Worm (Caenorhabditis elegans) whole organism, L1 larva: ENCODE data around the gene F55G7.5.

Source experiments
- C04F5.9 ChIP-seq: sonication (generic microtip); optimal IDR thresholded peaks from 2 replicates; lab custom pipeline; 2016; ENCODE audit warnings: missing genetic modification characterization, missing compliant biosample characterization
- ceh-63 ChIP-seq: fragments of 200-800 bp; sonication (Bioruptor generic); optimal IDR thresholded peaks from 2 replicates; lab custom pipeline; 2018; ENCODE audit warnings: mild to moderate bottlenecking, missing genetic modification characterization, missing compliant biosample characterization
- ceh-82 ChIP-seq, 3 experiments: fragments of 150-350 bp in 1 of 3; sonication (generic microtip) in 2 of 3; optimal IDR thresholded peaks; 2 replicates each; lab custom pipeline; 2014 to 2017; ENCODE audit warnings: missing biosample characterization in 3 of 3, missing genetic modification characterization in 3 of 3
- ces-1 ChIP-seq: fragments of 150-350 bp; optimal IDR thresholded peaks from 2 replicates; lab custom pipeline; 2014; ENCODE audit warnings: missing biosample characterization, missing genetic modification reagents, missing genetic modification characterization
- dsc-1 ChIP-seq: sonication (generic microtip); optimal IDR thresholded peaks from 2 replicates; lab custom pipeline; 2016; ENCODE audit warnings: mild to moderate bottlenecking, missing genetic modification characterization, missing compliant biosample characterization
- efl-1 ChIP-seq, 4 experiments: fragments of 150-350 bp; optimal IDR thresholded peaks in 3 of 4; peaks in 1 of 4; 1 replicate in 1 of 4; 2 replicates in 3 of 4; lab custom pipeline; 2014; ENCODE audit warnings: missing biosample characterization in 2 of 4, missing genetic modification characterization in 2 of 4, missing genetic modification reagents in 2 of 4
- elt-2 ChIP-seq: sonication (generic microtip); optimal IDR thresholded peaks from 2 replicates; lab custom pipeline; 2016; ENCODE audit warnings: missing genetic modification characterization, mild to moderate bottlenecking, inconsistent platforms, missing compliant biosample characterization, missing genetic modification reagents
- elt-3 ChIP-seq, 6 experiments: fragments of 150-350 bp in 1 of 6; sonication (generic microtip); optimal IDR thresholded peaks; 2 replicates each; lab custom pipeline; 2017 to 2018; ENCODE audit warnings: missing biosample characterization in 6 of 6, missing genetic modification characterization in 6 of 6, inconsistent platforms in 1 of 6
- fkh-10 ChIP-seq: sonication (generic microtip); optimal IDR thresholded peaks from 2 replicates; lab custom pipeline; 2017; ENCODE audit warnings: missing biosample characterization, missing genetic modification reagents, missing genetic modification characterization
- fkh-8 ChIP-seq: sonication (generic microtip); optimal IDR thresholded peaks from 2 replicates; lab custom pipeline; 2016; ENCODE audit warnings: mild to moderate bottlenecking, missing genetic modification characterization, missing compliant biosample characterization
- fos-1 ChIP-seq: fragments of 150-350 bp; optimal IDR thresholded peaks from 2 replicates; lab custom pipeline; 2014; ENCODE audit warnings: missing biosample characterization, missing genetic modification characterization
- irx-1 ChIP-seq: sonication (generic microtip); optimal IDR thresholded peaks from 2 replicates; lab custom pipeline; 2016; ENCODE audit warnings: missing genetic modification characterization, missing compliant biosample characterization
- lin-13 ChIP-seq: fragments of 150-350 bp; optimal IDR thresholded peaks from 2 replicates; lab custom pipeline; 2014; ENCODE audit warnings: missing biosample characterization, missing genetic modification reagents, missing genetic modification characterization
- lin-15B ChIP-seq: fragments of 150-350 bp; sonication (generic microtip); optimal IDR thresholded peaks from 3 replicates; lab custom pipeline; 2014; ENCODE audit warnings: missing biosample characterization, missing genetic modification characterization
- lin-35 ChIP-seq, 2 experiments: fragments of 150-350 bp; optimal IDR thresholded peaks; 2 replicates each; lab custom pipeline; 2014; ENCODE audit warnings: missing biosample characterization in 2 of 2, missing genetic modification characterization in 2 of 2, missing genetic modification reagents in 2 of 2
- lir-3 ChIP-seq: sonication (generic microtip); optimal IDR thresholded peaks from 2 replicates; lab custom pipeline; 2016; ENCODE audit warnings: mild to moderate bottlenecking, missing genetic modification characterization, moderate library complexity, missing compliant biosample characterization; ENCODE audit not compliant: poor library complexity
- mep-1 ChIP-seq: fragments of 150-350 bp; optimal IDR thresholded peaks from 2 replicates; lab custom pipeline; 2014; ENCODE audit warnings: missing biosample characterization, missing genetic modification characterization
- nhr-20 ChIP-seq: sonication (generic microtip); optimal IDR thresholded peaks from 2 replicates; lab custom pipeline; 2016; ENCODE audit warnings: mild to moderate bottlenecking, missing genetic modification characterization, missing compliant biosample characterization
- nhr-47 ChIP-seq: sonication (generic microtip); optimal IDR thresholded peaks from 2 replicates; lab custom pipeline; 2016; ENCODE audit warnings: mild to moderate bottlenecking, missing genetic modification characterization, moderate library complexity, missing compliant biosample characterization
- nhr-71 ChIP-seq: sonication (generic microtip); optimal IDR thresholded peaks from 2 replicates; lab custom pipeline; 2016; ENCODE audit warnings: mild to moderate bottlenecking, missing genetic modification characterization, moderate library complexity, missing compliant biosample characterization
- nhr-76 ChIP-seq: sonication (generic microtip); optimal IDR thresholded peaks from 2 replicates; lab custom pipeline; 2017; ENCODE audit warnings: missing biosample characterization, missing genetic modification characterization
- pax-3 ChIP-seq: fragments of 200-800 bp; sonication (Bioruptor generic); optimal IDR thresholded peaks from 2 replicates; lab custom pipeline; 2018; ENCODE audit warnings: mild to moderate bottlenecking, missing genetic modification characterization, moderate library complexity, missing compliant biosample characterization
- skn-1 ChIP-seq: fragments of 150-350 bp; optimal IDR thresholded peaks from 2 replicates; lab custom pipeline; 2014; ENCODE audit warnings: missing biosample characterization, missing genetic modification characterization
- snpc-4 ChIP-seq: fragments of 150-350 bp; optimal IDR thresholded peaks from 2 replicates; lab custom pipeline; 2014; ENCODE audit warnings: missing biosample characterization, missing genetic modification characterization
- snu-23 ChIP-seq: sonication (generic microtip); optimal IDR thresholded peaks from 2 replicates; lab custom pipeline; 2016; ENCODE audit warnings: missing genetic modification characterization, missing compliant biosample characterization
- sox-4 ChIP-seq: sonication (generic microtip); optimal IDR thresholded peaks from 2 replicates; lab custom pipeline; 2016; ENCODE audit warnings: missing genetic modification characterization, missing compliant biosample characterization
- sup-37 ChIP-seq: fragments of 200-800 bp; sonication (Bioruptor generic); optimal IDR thresholded peaks from 2 replicates; lab custom pipeline; 2018; ENCODE audit warnings: mild to moderate bottlenecking, missing genetic modification characterization, missing compliant biosample characterization
- swsn-7 ChIP-seq: sonication (generic microtip); optimal IDR thresholded peaks from 2 replicates; lab custom pipeline; 2016; ENCODE audit warnings: missing genetic modification characterization, missing compliant biosample characterization
- tbx-2 ChIP-seq: sonication (generic microtip); optimal IDR thresholded peaks from 2 replicates; lab custom pipeline; 2016; ENCODE audit warnings: missing genetic modification characterization, missing compliant biosample characterization
- tlp-1 ChIP-seq: fragments of 150-350 bp; optimal IDR thresholded peaks from 2 replicates; lab custom pipeline; 2014; ENCODE audit warnings: missing biosample characterization, missing genetic modification characterization
- unc-130 ChIP-seq: fragments of 150-350 bp; optimal IDR thresholded peaks from 2 replicates; lab custom pipeline; 2017; ENCODE audit warnings: missing biosample characterization, missing genetic modification characterization, inconsistent platforms
- unc-62 ChIP-seq: fragments of 150-350 bp; optimal IDR thresholded peaks from 2 replicates; lab custom pipeline; 2014; ENCODE audit warnings: missing biosample characterization, missing genetic modification reagents, missing genetic modification characterization
- unc-86 ChIP-seq: sonication (generic microtip); optimal IDR thresholded peaks from 2 replicates; lab custom pipeline; 2016; ENCODE audit warnings: missing genetic modification characterization, missing compliant biosample characterization
- vab-15 ChIP-seq: sonication (generic microtip); optimal IDR thresholded peaks from 2 replicates; lab custom pipeline; 2017; ENCODE audit warnings: missing genotype, mild to moderate bottlenecking, missing genetic modification characterization, missing compliant biosample characterization
- zag-1 ChIP-seq: fragments of 150-350 bp; optimal IDR thresholded peaks from 2 replicates; lab custom pipeline; 2014; ENCODE audit warnings: missing biosample characterization, missing genetic modification characterization
- ztf-4 ChIP-seq: fragments of 150-350 bp; optimal IDR thresholded peaks from 2 replicates; lab custom pipeline; 2014; ENCODE audit warnings: missing biosample characterization, missing genetic modification characterization

The F55G7.5 gene

ce11 chrX:11910046-11910445, 28.7 kb downstream of the F55G7.5 start, which contains the start of gene Y62H9A.15 (continued):
- TF ChIP-seq ceh-82 (tag; optimal IDR thresholded peaks at IDR 0.05; lab: Kevin White, UChicago) = no peak
- TF ChIP-seq unc-86 = no peak
- TF ChIP-seq nhr-20 (tag; lab: Kevin White, UChicago) = peak; percentile 1
- no peak for TF ChIP-seq unc-62 (GFP tag; lab: Kevin White, UChicago)
- no peak for TF ChIP-seq tlp-1 (tag; lab: Kevin White, UChicago)
- peak; percentile 13 for TF ChIP-seq elt-2 (tag; lab: Kevin White, UChicago)
- no peak for TF ChIP-seq ceh-63 (GFP tag; lab: Kevin White, UChicago)
- TF ChIP-seq mep-1 = no peak
- no peak for TF ChIP-seq ces-1 (GFP tag; lab: Kevin White, UChicago)

ce11 chrX:11909168-11909567, 29.6 kb downstream of the F55G7.5 start:
- TF ChIP-seq lir-3 (no peak), dsc-1 (tag; lab: Kevin White, UChicago) (peak; percentile 44), elt-2 (tag; lab: Kevin White, UChicago) (peak; percentile 90), fkh-8 (tag; lab: Kevin White, UChicago) (no peak), nhr-71 (peak; percentile 14)

ce11 chrX:11908226-11908625, 30.5 kb downstream of the F55G7.5 start:
- peak; percentile 45 for TF ChIP-seq elt-2 (tag; lab: Kevin White, UChicago)
- TF ChIP-seq C04F5.9 (tag; lab: Kevin White, UChicago) = no peak
- peak in 1 of 2 experiments; percentile 14 for TF ChIP-seq lin-35 (GFP tag; optimal IDR thresholded peaks at IDR 0.05; lab: Kevin White, UChicago)

ce11 chrX:11907263-11907662, 31.5 kb downstream of the F55G7.5 start, which contains the start of gene Y62H9A.11:
Gene Y62H9A.11 (minus strand): TSS chrX:11907363.
- TF ChIP-seq tbx-2 = no peak
- no peak for TF ChIP-seq elt-3 (tag; optimal IDR thresholded peaks at IDR 0.05; lab: Kevin White, UChicago)
- no peak for TF ChIP-seq nhr-76 (tag; lab: Kevin White, UChicago)
- no peak for TF ChIP-seq lin-13 (GFP tag; lab: Kevin White, UChicago)
- TF ChIP-seq elt-2 (tag; lab: Kevin White, UChicago) = no peak
- no peak for TF ChIP-seq nhr-47 (tag; lab: Kevin White, UChicago)
- no peak for TF ChIP-seq snu-23 (GFP tag; lab: Kevin White, UChicago)
- no peak for TF ChIP-seq zag-1 (tag; lab: Kevin White, UChicago)
- no peak for TF ChIP-seq fkh-8 (tag; lab: Kevin White, UChicago)
- no peak for TF ChIP-seq vab-15 (tag; lab: Kevin White, UChicago)
- no peak for TF ChIP-seq fos-1
- no peak for TF ChIP-seq skn-1 (tag; lab: Kevin White, UChicago)
- TF ChIP-seq efl-1 (optimal IDR thresholded peaks at IDR 0.05; lab: Kevin White, UChicago) = no peak
- TF ChIP-seq efl-1 (GFP tag; optimal IDR thresholded peaks at IDR 0.05 in 1 of 2; lab: Kevin White, UChicago) = no peak
- TF ChIP-seq snpc-4 (tag; lab: Kevin White, UChicago) = no peak
- TF ChIP-seq lin-15B (tag; lab: Kevin White, UChicago) = no peak
- TF ChIP-seq swsn-7 (tag; lab: Kevin White, UChicago) = no peak
- no peak for TF ChIP-seq ztf-4 (tag; lab: Kevin White, UChicago)
- no peak for TF ChIP-seq ces-1 (GFP tag; lab: Kevin White, UChicago)
- no peak for TF ChIP-seq irx-1 (tag; lab: Kevin White, UChicago)

ce11 chrX:11906626-11907025, 32.1 kb downstream of the F55G7.5 start:
- no peak for TF ChIP-seq irx-1 (tag; lab: Kevin White, UChicago)
- no peak for TF ChIP-seq swsn-7 (tag; lab: Kevin White, UChicago)
- TF ChIP-seq snpc-4 (tag; lab: Kevin White, UChicago) = no peak
- no peak for TF ChIP-seq fkh-10 (GFP tag; lab: Kevin White, UChicago)
- no peak for TF ChIP-seq sox-4 (tag; lab: Kevin White, UChicago)
- no peak for TF ChIP-seq unc-130 (tag; lab: Kevin White, UChicago)
- no peak for TF ChIP-seq sup-37 (GFP tag; lab: Kevin White, UChicago)
- no peak for TF ChIP-seq pax-3 (tag; lab: Kevin White, UChicago)
